Worm (Caenorhabditis elegans): ENCODE data around the gene T12A7.2.
A peak's percentile ranks its signal among the peaks of the same experiment; 100 is the strongest.

Gene T12A7.2

ce11 chrIV:11809708-11810114 lies 48.8 kb upstream of the T12A7.2 start (continued):
- TF ChIP-seq egrh-3 (GFP tag; IDR thresholded peaks at IDR 0.05) (0 out of 2 replicates have a peak, but pooled peaks have one; percentile 3), rpc-1 (optimal IDR thresholded peaks at IDR 0.05) (no peak), rpc-1 (tag; optimal IDR thresholded peaks at IDR 0.05) (no peak), bed-2 (GFP tag; IDR thresholded peaks at IDR 0.05) (no peak), D2030.7 (GFP tag; IDR thresholded peaks at IDR 0.05) (no peak), snpc-1.1 (tag; optimal IDR thresholded peaks at IDR 0.05; ENCODE audit: insufficient read depth) (no peak), lin-26 (GFP tag; IDR thresholded peaks at IDR 0.05) (peak; percentile 69; the same call in 1 of the 2 replicates), attf-3 (GFP tag; conservative IDR thresholded peaks at IDR 0.05) (no peak), die-1 (tag; optimal IDR thresholded peaks at IDR 0.05) (peak; percentile 34), nhr-80 (tag; optimal IDR thresholded peaks at IDR 0.05) (peak; percentile 21), ztf-26 (tag; optimal IDR thresholded peaks at IDR 0.05) (peak; percentile 49), attf-5 (GFP tag; optimal IDR thresholded peaks at IDR 0.05) (peak; percentile 86), nhr-179 (tag; optimal IDR thresholded peaks at IDR 0.05) (no peak), hlh-12 (tag; optimal IDR thresholded peaks at IDR 0.05) (no peak), lsl-1 (GFP tag; optimal IDR thresholded peaks at IDR 0.05) (no peak), T26A5.8 (tag; optimal IDR thresholded peaks at IDR 0.05) (no peak), F37B4.10 (GFP tag; IDR thresholded peaks at IDR 0.05) (no peak), ama-1 (optimal IDR thresholded peaks at IDR 0.05) (no peak), ama-1 (GFP tag; optimal IDR thresholded peaks at IDR 0.05) (no peak)

ce11 chrIV:11809047-11809446 lies 48.1 kb upstream of the T12A7.2 start:
- TF ChIP-seq ztf-6 (GFP tag; IDR thresholded peaks at IDR 0.05), result no peak
- no peak for TF ChIP-seq him-1 (tag; optimal IDR thresholded peaks at IDR 0.05)
- TF ChIP-seq snpc-1.1 (tag; optimal IDR thresholded peaks at IDR 0.05; ENCODE audit: insufficient read depth), result no peak

- TF ChIP-seq sea-2 (GFP tag; IDR thresholded peaks at IDR 0.05) (no peak), sptf-2 (GFP tag; optimal IDR thresholded peaks at IDR 0.05) (no peak), aptf-2 (GFP tag; conservative IDR thresholded peaks at IDR 0.05) (no peak), hlh-26 (GFP tag; conservative IDR thresholded peaks at IDR 0.05) (no peak), snpc-1.3 (tag; optimal IDR thresholded peaks at IDR 0.05; ENCODE audit: insufficient read depth) (no peak), egl-44 (GFP tag; IDR thresholded peaks at IDR 0.05) (no peak), ets-4 (GFP tag; optimal IDR thresholded peaks at IDR 0.05) (no peak), snpc-3.4 (tag; optimal IDR thresholded peaks at IDR 0.05) (no peak), rec-8 (tag; optimal IDR thresholded peaks at IDR 0.05) (no peak), F37B4.10 (GFP tag; IDR thresholded peaks at IDR 0.05) (no peak), Y53G8AR.9 (GFP tag; conservative IDR thresholded peaks at IDR 0.05) (no peak), F22D6.2 (tag; optimal IDR thresholded peaks at IDR 0.05) (no peak), attf-6 (GFP tag; IDR thresholded peaks at IDR 0.05) (no peak), F33H1.4 (GFP tag; IDR thresholded peaks at IDR 0.05) (no peak), ZK185.1 (tag; optimal IDR thresholded peaks at IDR 0.05; ENCODE audit: poor library complexity, severe bottlenecking) (no peak)
Measured at ce11 chrIV:11804053-11804452, 43.1 kb upstream of the T12A7.2 start, which contains the start of gene H01G02.1. Gene H01G02.1, minus strand, starts transcription at chrIV:11804153.

- TF ChIP-seq lin-26 (GFP tag; IDR thresholded peaks at IDR 0.05), result no peak
- TF ChIP-seq nfyb-1 (GFP tag; IDR thresholded peaks at IDR 0.05), result no peak
- no peak for TF ChIP-seq F10E7.11 (tag; optimal IDR thresholded peaks at IDR 0.05)
- TF ChIP-seq T26A5.8 (tag; optimal IDR thresholded peaks at IDR 0.05), result no peak
- TF ChIP-seq B0019.2 (GFP tag; conservative IDR thresholded peaks at IDR 0.05), result no peak
- no peak for TF ChIP-seq let-607 (tag; optimal IDR thresholded peaks at IDR 0.05)
- no peak for TF ChIP-seq F52B5.7 (tag; optimal IDR thresholded peaks at IDR 0.05)
- TF ChIP-seq Y95B8A.8 (GFP tag; IDR thresholded peaks at IDR 0.05), result no peak
- TF ChIP-seq die-1 (tag; optimal IDR thresholded peaks at IDR 0.05), result no peak
- TF ChIP-seq cebp-1 (GFP tag; IDR thresholded peaks at IDR 0.05), result no peak
- no peak for TF ChIP-seq cebp-1 (tag; optimal IDR thresholded peaks at IDR 0.05)
- no peak for TF ChIP-seq F39B2.1 (GFP tag; IDR thresholded peaks at IDR 0.05)
- TF ChIP-seq ccch-3 (GFP tag; optimal IDR thresholded peaks at IDR 0.05), result no peak
- TF ChIP-seq him-1 (tag; optimal IDR thresholded peaks at IDR 0.05), result no peak
- TF ChIP-seq ztf-25 (GFP tag; IDR thresholded peaks at IDR 0.05), result no peak
Measured at ce11 chrIV:11803044-11803443, 42.1 kb upstream of the T12A7.2 start, which contains the start of gene H01G02.4. Gene H01G02.4, minus strand, starts transcription at chrIV:11803144.

All from whole organism, young adult.